Worm (Caenorhabditis elegans): ENCODE measurements around the gene srbc-33.

- TF ChIP-seq him-1 (tag; optimal IDR thresholded peaks at IDR 0.05) (no peak), W03F9.2 (tag; optimal IDR thresholded peaks at IDR 0.05) (no peak)
Observed at ce11 chrV:3464897-3465296, 19.7 kb downstream of the srbc-33 start.
